Worm (Caenorhabditis elegans) whole organism, mixed stage, embryonic: Measurements from ENCODE around the gene C26E6.1.
"Not testable (repeated sequence)": the region's sequence is repeated elsewhere in the genome, so short reads cannot be mapped to it uniquely, and the experiment has no call there.

Source experiments
- ces-1 ChIP-seq: fragments of 150-350 bp; optimal IDR thresholded peaks from 2 replicates; lab custom pipeline; 2014; ENCODE audit warnings: missing biosample characterization, missing genetic modification reagents, missing genetic modification characterization
- pha-4 ChIP-seq: fragments of 150-350 bp; optimal IDR thresholded peaks from 2 replicates; lab custom pipeline; 2018; ENCODE audit warnings: missing biosample characterization, missing genetic modification reagents, missing genetic modification characterization
- snpc-4 ChIP-seq: fragments of 150-350 bp; optimal IDR thresholded peaks from 2 replicates; lab custom pipeline; 2014; ENCODE audit warnings: missing biosample characterization, missing genetic modification characterization
- ztf-11 ChIP-seq: fragments of 150-350 bp; optimal IDR thresholded peaks from 2 replicates; lab custom pipeline; 2014; ENCODE audit warnings: missing biosample characterization, missing genetic modification characterization

ce11 chrIII:4980367-4980766 is 23.7 kb downstream of the C26E6.1 start, which contains the start of gene C27F2.6:
- not testable (repeated sequence) for TF ChIP-seq snpc-4 (tag; lab: Kevin White, UChicago); ces-1 (GFP tag; lab: Kevin White, UChicago); ztf-11 (tag; lab: Kevin White, UChicago); pha-4 (tag; lab: Kevin White, UChicago)
